Worm (Caenorhabditis elegans) whole organism, mixed stage, embryonic: ENCODE data around the gene srr-1.

Source experiments
- elt-1 ChIP-seq: sonication (generic microtip); optimal IDR thresholded peaks from 2 replicates; lab custom pipeline; 2017; ENCODE audit warnings: missing genetic modification characterization, mild to moderate bottlenecking, missing compliant biosample characterization, antibody characterized with exemption, moderate library complexity, borderline replicate concordance; ENCODE audit not compliant: insufficient read depth
- lin-13 ChIP-seq: fragments of 150-350 bp; optimal IDR thresholded peaks from 2 replicates; lab custom pipeline; 2014; ENCODE audit warnings: missing biosample characterization, missing genetic modification characterization
- mep-1 ChIP-seq: fragments of 150-350 bp; optimal IDR thresholded peaks from 2 replicates; lab custom pipeline; 2017; ENCODE audit warnings: missing biosample characterization, missing genetic modification reagents, missing genetic modification characterization, inconsistent platforms
- pha-4 ChIP-seq: fragments of 150-350 bp; optimal IDR thresholded peaks from 2 replicates; lab custom pipeline; 2018; ENCODE audit warnings: missing biosample characterization, missing genetic modification reagents, missing genetic modification characterization
- snpc-4 ChIP-seq: fragments of 150-350 bp; optimal IDR thresholded peaks from 2 replicates; lab custom pipeline; 2014; ENCODE audit warnings: missing biosample characterization, missing genetic modification characterization
- ztf-11 ChIP-seq: fragments of 150-350 bp; optimal IDR thresholded peaks from 2 replicates; lab custom pipeline; 2014; ENCODE audit warnings: missing biosample characterization, missing genetic modification characterization

ce11 chrV:13006754-13007153, 46.8 kb downstream of the srr-1 start:
- no peak for TF ChIP-seq pha-4 (tag; lab: Kevin White, UChicago)
- no peak for TF ChIP-seq mep-1 (tag; lab: Kevin White, UChicago)
- TF ChIP-seq ztf-11 = no peak
- TF ChIP-seq lin-13 = no peak
- no peak for TF ChIP-seq snpc-4 (tag; lab: Kevin White, UChicago)
- TF ChIP-seq elt-1 (tag; lab: Kevin White, UChicago) = no peak
